Fruit fly (Drosophila melanogaster): ENCODE results near the gene Adi1.

Gene Adi1

DNA sequence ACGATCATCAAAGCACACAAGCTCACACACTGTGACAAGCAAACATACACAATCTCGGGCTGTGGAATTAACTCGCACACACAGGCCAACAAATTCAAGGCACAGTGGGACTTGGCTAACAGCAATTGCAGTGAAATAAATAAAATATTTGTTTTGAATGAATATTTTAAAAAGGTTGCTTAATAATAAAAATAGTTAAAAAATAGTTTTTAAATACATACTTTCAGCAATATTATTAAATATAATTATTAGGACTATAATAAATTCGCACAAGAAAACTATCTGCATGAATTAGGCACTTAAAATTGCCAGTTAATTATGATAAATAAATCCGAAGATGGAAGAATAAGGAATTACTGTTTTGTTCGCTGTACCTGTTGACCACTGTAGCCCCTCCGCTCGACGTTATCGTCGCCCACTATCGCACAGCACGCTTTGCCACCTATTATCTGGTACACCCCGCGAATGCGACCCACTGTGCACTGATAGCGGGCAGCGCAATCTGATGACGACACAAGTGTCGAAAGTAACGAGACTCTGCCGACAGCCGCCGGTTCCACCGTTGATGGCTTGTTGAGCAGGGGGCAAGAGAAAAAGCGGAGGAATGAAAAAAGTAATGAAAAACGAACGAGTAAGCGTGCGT is 19.7 kb downstream of the Adi1 start (continued):
- TF ChIP-seq wek (GFP tag; optimal IDR thresholded peaks at IDR 0.05) (peak; percentile 66), caup (GFP tag; optimal IDR thresholded peaks at IDR 0.05; ENCODE audit: severe bottlenecking) (peak; percentile 98), kay (GFP tag; optimal IDR thresholded peaks at IDR 0.05) (peak; percentile 92), Dfd (GFP tag; optimal IDR thresholded peaks at IDR 0.05) (peak in 1 of 2 experiments; percentile 91), Bdp1 (GFP tag; optimal IDR thresholded peaks at IDR 0.05) (peak; percentile 81), CG18619 (GFP tag; optimal IDR thresholded peaks at IDR 0.05) (peak; percentile 99), Vsx1 (GFP tag; optimal IDR thresholded peaks at IDR 0.05) (peak; percentile 96), CG10565 (GFP tag; optimal IDR thresholded peaks at IDR 0.05) (peak; percentile 88), so (GFP tag; IDR thresholded peaks at IDR 0.05) (peak; percentile 98), CG30431 (GFP tag; optimal IDR thresholded peaks at IDR 0.05) (peak; percentile 95), dati (GFP tag; IDR thresholded peaks at IDR 0.05) (peak; percentile 86), onecut (GFP tag; IDR thresholded peaks at IDR 0.05) (peak; percentile 92), klu (GFP tag; IDR thresholded peaks at IDR 0.05) (peak; percentile 97), CG10543 (GFP tag; optimal IDR thresholded peaks at IDR 0.05) (peak; percentile 99), CG9876 (GFP tag; optimal IDR thresholded peaks at IDR 0.05) (peak; percentile 67), CG7745 (tag; optimal IDR thresholded peaks at IDR 0.05) (no peak), CG11093 (GFP tag; IDR thresholded peaks at IDR 0.05) (peak; percentile 98), Sry-β (GFP tag; optimal IDR thresholded peaks at IDR 0.05) (peak; percentile 61), vnd (GFP tag; IDR thresholded peaks at IDR 0.05; ENCODE audit: partially characterized antibody) (peak; percentile 39; the same call in 1 of the 3 replicates), hkb (optimal IDR thresholded peaks at IDR 0.05) (no peak), hkb (GFP tag; IDR thresholded peaks at IDR 0.05) (peak; percentile 98), CG2678 (tag; optimal IDR thresholded peaks at IDR 0.05) (peak; percentile 99), Max (GFP tag; optimal IDR thresholded peaks at IDR 0.05) (peak; percentile 97), CG12219 (GFP tag; optimal IDR thresholded peaks at IDR 0.05) (peak; percentile 96), CG17802 (tag; optimal IDR thresholded peaks at IDR 0.05) (peak; percentile 76), Opbp (GFP tag; IDR thresholded peaks at IDR 0.05; ENCODE audit: partially characterized antibody) (no peak), Atf3 (GFP tag; optimal IDR thresholded peaks at IDR 0.05) (peak; percentile 77), ftz-f1 (GFP tag; optimal IDR thresholded peaks at IDR 0.05) (peak; percentile 59), CG8281 (tag; optimal IDR thresholded peaks at IDR 0.05) (peak; percentile 91), wdn (GFP tag; IDR thresholded peaks at IDR 0.05) (peak; percentile 91), CG9437 (GFP tag; optimal IDR thresholded peaks at IDR 0.05) (peak; percentile 97), mam (GFP tag; optimal IDR thresholded peaks at IDR 0.05) (peak; percentile 89), Hmx (GFP tag; optimal IDR thresholded peaks at IDR 0.05) (peak; percentile 81), Asciz (GFP tag; optimal IDR thresholded peaks at IDR 0.05) (peak; percentile 99), C15 (GFP tag; IDR thresholded peaks at IDR 0.05) (peak; percentile 94), CG13894 (tag; optimal IDR thresholded peaks at IDR 0.05) (peak; percentile 94), lola (GFP tag; optimal IDR thresholded peaks at IDR 0.05) (peak in 1 of 3 experiments; percentile 98), danr (GFP tag; IDR thresholded peaks at IDR 0.05) (peak; percentile 97), CG2875 (GFP tag; optimal IDR thresholded peaks at IDR 0.05) (peak; percentile 97), CG15601 (tag; optimal IDR thresholded peaks at IDR 0.05) (peak; percentile 97), bbx (GFP tag; IDR thresholded peaks at IDR 0.05; ENCODE audit: partially characterized antibody) (peak; percentile 14; the same call in 1 of the 2 replicates), en (GFP tag; optimal IDR thresholded peaks at IDR 0.05) (peak; percentile 56), CG16815 (GFP tag; optimal IDR thresholded peaks at IDR 0.05) (peak; percentile 98), CG12155 (GFP tag; optimal IDR thresholded peaks at IDR 0.05) (peak; percentile 99), h (optimal IDR thresholded peaks at IDR 0.05) (no peak), chn (GFP tag; optimal IDR thresholded peaks at IDR 0.05) (peak; percentile 92), CG16779 (GFP tag; IDR thresholded peaks at IDR 0.05) (peak; percentile 71), Fer1 (GFP tag; optimal IDR thresholded peaks at IDR 0.05) (peak; percentile 99), croc (GFP tag; conservative IDR thresholded peaks at IDR 0.05) (peak; percentile 97), CG17361 (GFP tag; IDR thresholded peaks at IDR 0.05) (peak; percentile 99)
